Fruit fly (Drosophila melanogaster): ENCODE measurements around the gene PH4alphaEFB.

PH4alphaEFB gene

DNA sequence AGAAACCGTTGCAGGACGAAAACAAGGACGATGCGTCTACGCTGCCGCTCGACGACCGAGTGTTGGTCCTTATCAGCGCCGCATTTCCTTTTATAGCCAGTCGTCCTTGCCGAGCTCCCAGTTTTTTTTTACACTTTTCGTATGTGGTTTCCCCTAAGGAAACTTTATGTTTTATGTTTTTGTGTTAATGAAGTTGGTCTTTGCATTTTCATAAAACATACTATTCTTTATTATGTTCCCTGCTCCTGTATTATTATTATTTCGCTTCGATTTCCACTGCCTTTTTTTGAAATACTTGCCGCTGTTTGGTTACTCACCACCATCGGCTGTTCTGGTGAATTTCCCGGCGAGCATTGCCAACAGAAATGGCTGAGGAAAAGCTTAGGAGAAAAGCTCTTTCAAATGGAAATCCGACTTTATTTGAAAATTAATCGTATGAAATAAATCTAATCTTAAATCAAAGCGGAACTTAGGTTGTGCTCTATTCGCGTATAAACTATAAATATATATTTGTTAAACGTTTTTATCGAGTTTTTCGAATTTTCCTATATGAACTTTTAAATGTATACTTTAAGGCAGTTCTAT lies 22.2 kb upstream of the PH4alphaEFB start, which contains the start of gene CG15537:
Gene CG15537 (minus strand): TSS at position 51 of the 585 bp plus-strand sequence.
- TF ChIP-seq psq (optimal IDR thresholded peaks at IDR 0.05) (no peak), ttk (optimal IDR thresholded peaks at IDR 0.05) (no peak), Sin3A (optimal IDR thresholded peaks at IDR 0.05) (no peak), insv (optimal IDR thresholded peaks at IDR 0.05) (no peak), h (optimal IDR thresholded peaks at IDR 0.05) (no peak), Myc (optimal IDR thresholded peaks at IDR 0.05) (no peak)

- TF ChIP-seq Sin3A (optimal IDR thresholded peaks at IDR 0.05) = no peak
- no peak for TF ChIP-seq ttk (optimal IDR thresholded peaks at IDR 0.05)
- no peak for TF ChIP-seq Myc (optimal IDR thresholded peaks at IDR 0.05)
- TF ChIP-seq h (optimal IDR thresholded peaks at IDR 0.05) = no peak
- no peak for TF ChIP-seq insv (optimal IDR thresholded peaks at IDR 0.05)
- no peak for TF ChIP-seq psq (optimal IDR thresholded peaks at IDR 0.05)
These were observed 20.9 kb upstream of the PH4alphaEFB start, which contains the start of gene Osi23 for dm6 chr3R:30444946-30445345. Gene Osi23 (minus strand): TSS chr3R:30445046.

DNA sequence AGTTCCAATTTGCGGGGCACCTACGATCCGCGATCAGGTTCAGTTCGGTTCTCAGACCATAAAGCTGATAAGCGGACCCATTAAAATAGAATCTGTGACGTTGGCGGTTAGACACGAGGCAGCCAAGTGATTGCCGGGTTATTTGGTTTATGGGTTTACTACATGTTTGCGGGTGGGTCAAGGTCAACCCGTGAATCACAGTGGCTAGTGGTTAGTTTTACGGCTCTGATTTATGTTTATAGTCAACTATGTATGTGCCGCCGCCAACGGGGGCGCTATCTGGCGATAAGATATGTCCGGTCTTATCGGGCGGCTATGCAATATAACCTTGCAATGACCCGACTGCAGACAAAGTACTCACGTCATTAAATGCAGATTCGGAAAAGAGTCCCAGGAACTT lies 16.4 kb upstream of the PH4alphaEFB start:
- TF ChIP-seq h (optimal IDR thresholded peaks at IDR 0.05) (no peak), insv (optimal IDR thresholded peaks at IDR 0.05) (no peak), psq (optimal IDR thresholded peaks at IDR 0.05) (no peak), ttk (optimal IDR thresholded peaks at IDR 0.05) (no peak), Sin3A (optimal IDR thresholded peaks at IDR 0.05) (no peak), Myc (optimal IDR thresholded peaks at IDR 0.05) (no peak)

DNA sequence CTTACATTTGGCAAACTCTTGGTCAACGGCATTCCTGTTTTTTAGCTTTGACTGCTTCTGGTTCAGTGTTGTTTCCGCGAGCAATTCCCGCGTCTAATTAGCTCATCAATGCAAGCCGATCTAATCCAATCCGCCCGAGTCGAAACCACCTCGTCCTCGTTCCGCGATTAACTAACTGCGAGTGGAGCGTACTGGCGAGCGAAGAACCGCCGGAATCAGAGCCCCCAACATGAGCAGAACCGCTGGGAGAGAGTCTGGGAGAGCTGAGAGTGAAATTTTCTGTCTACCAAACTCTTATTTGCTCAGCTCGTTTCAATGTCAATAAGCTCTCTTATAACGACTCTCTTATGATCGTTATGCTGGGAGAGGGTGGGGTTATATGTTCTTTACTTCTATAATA lies 15.6 kb upstream of the PH4alphaEFB start:
- no peak for TF ChIP-seq insv (optimal IDR thresholded peaks at IDR 0.05)
- TF ChIP-seq ttk (optimal IDR thresholded peaks at IDR 0.05) = no peak
- no peak for TF ChIP-seq psq (optimal IDR thresholded peaks at IDR 0.05)
- no peak for TF ChIP-seq Myc (optimal IDR thresholded peaks at IDR 0.05)
- TF ChIP-seq Sin3A (optimal IDR thresholded peaks at IDR 0.05) = no peak
- TF ChIP-seq h (optimal IDR thresholded peaks at IDR 0.05) = no peak

DNA sequence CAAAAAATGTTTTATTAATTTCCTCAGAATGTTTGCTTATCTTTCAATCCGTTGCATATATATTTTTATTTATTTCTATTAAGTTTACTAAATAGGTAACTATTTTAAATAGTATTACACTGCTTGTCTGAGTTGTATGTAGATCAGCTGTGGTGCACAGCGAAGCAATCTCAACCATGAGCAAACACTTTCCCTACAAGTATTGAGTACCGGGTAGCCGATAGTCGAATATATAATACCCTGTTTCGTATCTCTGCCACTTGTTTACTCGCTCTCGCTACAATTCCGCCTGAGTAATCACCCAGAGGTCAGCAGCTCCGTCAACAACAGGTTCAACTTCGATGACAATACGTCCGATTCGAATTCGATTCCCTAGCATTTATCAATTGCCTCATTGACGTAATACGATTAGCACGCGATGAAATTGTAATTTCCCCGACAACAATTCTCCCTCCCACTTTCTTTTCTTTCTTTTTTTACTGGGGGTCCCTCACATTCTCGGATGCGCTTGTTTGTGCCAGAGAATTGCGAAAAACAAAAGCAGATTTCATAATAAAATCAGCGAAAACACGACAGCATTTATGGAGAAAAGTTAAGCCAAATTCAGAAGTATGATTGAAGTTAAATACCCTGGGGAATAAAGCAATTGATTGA lies 15.0 kb upstream of the PH4alphaEFB start:
- TF ChIP-seq insv (optimal IDR thresholded peaks at IDR 0.05) (no peak), h (optimal IDR thresholded peaks at IDR 0.05) (no peak), ttk (optimal IDR thresholded peaks at IDR 0.05) (no peak), Myc (optimal IDR thresholded peaks at IDR 0.05) (no peak), psq (optimal IDR thresholded peaks at IDR 0.05) (no peak), Sin3A (optimal IDR thresholded peaks at IDR 0.05) (no peak)

DNA sequence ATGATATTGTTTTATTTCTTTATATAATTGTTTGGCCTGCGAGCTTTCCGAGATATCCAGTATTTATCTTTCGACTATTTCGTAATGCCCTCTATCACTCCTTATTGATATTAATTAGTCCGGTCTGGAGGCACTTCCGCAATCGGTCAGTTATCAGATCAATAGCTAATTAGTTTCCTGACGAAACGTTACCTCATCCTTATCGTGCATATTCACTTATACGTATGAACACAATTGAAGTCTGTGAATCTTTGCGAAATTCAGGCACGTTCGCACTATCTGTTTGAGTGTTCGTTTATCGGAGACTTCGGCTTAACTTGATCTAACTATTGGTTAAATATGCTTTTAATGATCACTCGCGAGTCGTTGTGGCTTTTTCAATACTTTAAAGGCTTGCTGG lies 12.6 kb upstream of the PH4alphaEFB start:
- TF ChIP-seq Sin3A (optimal IDR thresholded peaks at IDR 0.05) = no peak
- no peak for TF ChIP-seq h (optimal IDR thresholded peaks at IDR 0.05)
- no peak for TF ChIP-seq Myc (optimal IDR thresholded peaks at IDR 0.05)
- TF ChIP-seq psq (optimal IDR thresholded peaks at IDR 0.05) = no peak
- TF ChIP-seq insv (optimal IDR thresholded peaks at IDR 0.05) = no peak
- TF ChIP-seq ttk (optimal IDR thresholded peaks at IDR 0.05) = no peak

dm6 chr3R:30454442-30454841 lies 11.4 kb upstream of the PH4alphaEFB start:
- TF ChIP-seq Sin3A (optimal IDR thresholded peaks at IDR 0.05) = no peak
- no peak for TF ChIP-seq ttk (optimal IDR thresholded peaks at IDR 0.05)
- no peak for TF ChIP-seq h (optimal IDR thresholded peaks at IDR 0.05)
- TF ChIP-seq Myc (optimal IDR thresholded peaks at IDR 0.05) = no peak
- TF ChIP-seq insv (optimal IDR thresholded peaks at IDR 0.05) = no peak
- TF ChIP-seq psq (optimal IDR thresholded peaks at IDR 0.05) = no peak

- TF ChIP-seq h (optimal IDR thresholded peaks at IDR 0.05) (no peak), Myc (optimal IDR thresholded peaks at IDR 0.05) (no peak)
These were observed 9.9 kb upstream of the PH4alphaEFB start, which contains the start of gene aralar1 for dm6 chr3R:30455817-30456544. Gene aralar1 (minus strand): TSS chr3R:30455867.

DNA sequence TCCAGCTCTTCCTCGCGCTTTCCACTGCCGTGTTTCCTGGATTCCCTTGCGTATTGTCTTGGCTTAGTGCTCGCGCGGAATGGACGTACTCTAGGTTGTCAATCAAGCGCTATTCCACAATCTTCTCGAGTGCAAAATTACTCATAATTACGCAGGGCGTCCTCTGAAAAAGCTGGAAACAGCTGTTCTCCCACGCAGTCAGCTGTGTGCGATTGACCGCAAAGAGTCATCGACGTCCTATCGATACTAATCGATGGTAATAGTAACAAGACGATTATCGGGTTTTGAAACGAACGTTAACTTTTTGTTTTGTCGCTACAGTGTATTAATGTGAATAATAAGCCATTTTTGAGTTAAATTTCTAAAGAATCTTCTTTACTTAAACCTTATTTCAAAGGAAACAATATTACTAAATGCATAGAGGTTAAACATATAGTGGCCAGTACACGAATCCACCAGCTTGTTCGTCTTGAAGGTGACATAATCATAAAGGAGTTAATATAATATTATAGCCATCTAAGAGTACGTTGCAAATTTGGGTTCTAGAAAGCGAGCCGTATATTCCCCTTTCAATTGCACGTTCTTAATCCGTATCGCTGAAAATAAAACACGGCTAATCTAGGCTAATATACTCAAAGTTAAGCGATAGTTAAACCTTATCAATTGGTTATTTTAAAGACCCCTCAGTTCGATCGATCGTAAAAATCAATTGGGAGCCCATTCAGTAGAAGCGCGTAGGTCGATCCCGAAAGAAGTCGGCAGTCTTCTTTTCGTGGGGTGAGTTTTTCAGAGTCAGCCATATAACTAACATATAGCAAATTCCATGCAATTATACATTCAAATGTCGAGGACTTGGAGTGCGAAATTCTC lies 6.5 kb upstream of the PH4alphaEFB start, which contains the start of the genes CG2224 and CDase:
Gene CG2224 (minus strand): TSS at position 235 of the 870 bp plus-strand sequence.
Gene CDase (plus strand): TSS at position 456 of the 870 bp plus-strand sequence.
- TF ChIP-seq h (optimal IDR thresholded peaks at IDR 0.05) = no peak
- no peak for TF ChIP-seq insv (optimal IDR thresholded peaks at IDR 0.05)
- no peak for TF ChIP-seq Myc (optimal IDR thresholded peaks at IDR 0.05)
- TF ChIP-seq psq (optimal IDR thresholded peaks at IDR 0.05) = no peak
- TF ChIP-seq ttk (optimal IDR thresholded peaks at IDR 0.05) = no peak
- no peak for TF ChIP-seq Sin3A (optimal IDR thresholded peaks at IDR 0.05)

DNA sequence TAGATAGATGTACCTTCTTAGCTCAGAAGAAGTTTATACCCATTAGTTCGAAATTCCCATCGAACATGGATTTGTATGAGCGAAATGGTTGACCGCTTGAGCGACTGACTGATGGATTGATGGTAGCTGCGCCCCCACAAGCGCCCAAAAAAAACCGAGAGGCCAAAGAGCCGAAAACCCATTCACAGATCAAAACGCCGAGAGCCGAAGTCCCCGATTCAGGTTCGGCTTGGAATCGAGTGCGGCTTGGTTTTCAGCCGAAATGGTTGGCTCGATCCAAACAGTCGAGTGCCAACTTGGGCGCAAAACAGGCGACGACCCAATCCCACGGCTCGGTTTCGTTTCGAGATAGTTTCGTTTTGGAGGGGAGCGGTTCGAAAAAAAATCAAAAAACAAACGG lies 5.7 kb upstream of the PH4alphaEFB start:
- TF ChIP-seq Sin3A (optimal IDR thresholded peaks at IDR 0.05) (no peak), psq (optimal IDR thresholded peaks at IDR 0.05) (no peak), ttk (optimal IDR thresholded peaks at IDR 0.05) (no peak), h (optimal IDR thresholded peaks at IDR 0.05) (no peak), Myc (optimal IDR thresholded peaks at IDR 0.05) (no peak), insv (optimal IDR thresholded peaks at IDR 0.05) (no peak)

- TF ChIP-seq h (optimal IDR thresholded peaks at IDR 0.05) (no peak), psq (optimal IDR thresholded peaks at IDR 0.05) (no peak), ttk (optimal IDR thresholded peaks at IDR 0.05) (no peak), Myc (optimal IDR thresholded peaks at IDR 0.05) (no peak), Sin3A (optimal IDR thresholded peaks at IDR 0.05) (no peak), insv (optimal IDR thresholded peaks at IDR 0.05) (no peak)
These were observed 4.1 kb upstream of the PH4alphaEFB start for dm6 chr3R:30461608-30462243.

Measured in Kc167 (cell line).